Worm (Caenorhabditis elegans) whole organism, L3 larva: ENCODE measurements around the gene C05C10.5.

Source experiments
- ceh-28 ChIP-seq: fragments of 150-350 bp; optimal IDR thresholded peaks from 2 replicates; lab custom pipeline; 2014; ENCODE audit warnings: missing biosample characterization, missing genetic modification reagents, missing genetic modification characterization
- fos-1 ChIP-seq: fragments of 150-350 bp; optimal IDR thresholded peaks from 2 replicates; lab custom pipeline; 2014; ENCODE audit warnings: missing biosample characterization, missing genetic modification characterization
- skn-1 ChIP-seq: fragments of 150-350 bp; optimal IDR thresholded peaks from 2 replicates; lab custom pipeline; 2014; ENCODE audit warnings: missing biosample characterization, missing genetic modification characterization

DNA sequence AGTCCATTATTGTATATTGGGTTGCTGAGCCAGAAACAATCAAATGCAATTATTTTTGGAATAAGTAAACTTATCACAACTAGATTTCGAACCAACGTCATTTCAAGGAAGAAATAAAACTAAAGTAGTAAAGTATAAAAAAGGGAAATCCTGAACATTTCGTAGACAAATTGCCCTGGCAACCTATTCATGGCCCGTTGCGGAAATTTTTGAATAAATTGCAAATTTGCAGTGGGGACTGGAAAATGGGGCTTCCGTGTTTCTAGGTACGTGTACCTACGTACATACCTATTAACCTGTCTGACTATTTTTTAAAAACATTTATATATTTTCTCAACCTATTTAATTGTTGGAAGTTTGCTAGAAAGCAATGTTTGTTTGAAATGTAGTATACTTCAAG, 23.8 kb upstream of the C05C10.5 start, which contains the start of gene F26C11.3:
- no peak for TF ChIP-seq ceh-28 (tag; lab: Kevin White, UChicago)
- TF ChIP-seq skn-1: no peak
- TF ChIP-seq fos-1 (tag; lab: Kevin White, UChicago): no peak
